Fruit fly (Drosophila melanogaster) whole organism: ENCODE data around the gene glo.

ENCODE experiments used
- CG8478 ChIP-seq: fragments of >200 bp; optimal IDR thresholded peaks from 2 replicates; lab custom pipeline; 2018; ENCODE audit warnings: inconsistent platforms
- Dll ChIP-seq: fragments of >200 bp; optimal IDR thresholded peaks from 2 replicates; lab custom pipeline; 2017
- EcR ChIP-seq, 2 experiments: fragments of >200 bp; optimal IDR thresholded peaks; 2 replicates each; lab custom pipeline; 2017; ENCODE audit warnings: missing biosample characterization in 2 of 2, missing genetic modification characterization in 2 of 2, missing genetic modification reagents in 2 of 2
- pan ChIP-seq: fragments of >200 bp; optimal IDR thresholded peaks from 2 replicates; lab custom pipeline; 2017
- psq ChIP-seq: fragments of >200 bp; optimal IDR thresholded peaks from 2 replicates; lab custom pipeline; 2017
- usp ChIP-seq: fragments of >200 bp; optimal IDR thresholded peaks from 2 replicates; lab custom pipeline; 2017; ENCODE audit warnings: missing biosample characterization, missing genetic modification characterization, mixed read lengths

Gene glo

DNA sequence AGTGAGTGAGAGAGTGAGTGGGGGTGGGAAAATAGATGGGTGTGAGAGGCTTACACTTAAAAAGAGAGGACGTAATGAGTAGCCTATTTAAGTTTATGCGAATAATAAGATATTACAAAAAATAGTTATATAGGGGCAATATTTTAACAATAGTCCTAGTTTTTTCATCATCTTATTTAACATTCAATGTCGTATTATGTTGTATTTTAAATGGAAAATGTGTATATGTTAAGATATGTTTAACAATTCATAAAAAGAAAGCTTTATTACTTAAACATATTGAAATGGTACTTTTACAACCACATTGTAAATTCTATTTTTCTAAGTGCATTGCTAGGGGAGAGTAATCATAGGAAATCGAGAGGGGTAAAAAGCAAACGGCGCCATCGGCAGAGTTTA lies 45.2 kb downstream of the glo start:
- TF ChIP-seq psq (lab: Kevin White, UChicago) (no peak), pan (lab: Kevin White, UChicago) (no peak), Dll (lab: Kevin White, UChicago) (no peak), CG8478 (lab: Kevin White, UChicago) (no peak), EcR (GFP tag; optimal IDR thresholded peaks at IDR 0.05; lab: Kevin White, UChicago) (no peak), usp (GFP tag; lab: Kevin White, UChicago) (no peak)

DNA sequence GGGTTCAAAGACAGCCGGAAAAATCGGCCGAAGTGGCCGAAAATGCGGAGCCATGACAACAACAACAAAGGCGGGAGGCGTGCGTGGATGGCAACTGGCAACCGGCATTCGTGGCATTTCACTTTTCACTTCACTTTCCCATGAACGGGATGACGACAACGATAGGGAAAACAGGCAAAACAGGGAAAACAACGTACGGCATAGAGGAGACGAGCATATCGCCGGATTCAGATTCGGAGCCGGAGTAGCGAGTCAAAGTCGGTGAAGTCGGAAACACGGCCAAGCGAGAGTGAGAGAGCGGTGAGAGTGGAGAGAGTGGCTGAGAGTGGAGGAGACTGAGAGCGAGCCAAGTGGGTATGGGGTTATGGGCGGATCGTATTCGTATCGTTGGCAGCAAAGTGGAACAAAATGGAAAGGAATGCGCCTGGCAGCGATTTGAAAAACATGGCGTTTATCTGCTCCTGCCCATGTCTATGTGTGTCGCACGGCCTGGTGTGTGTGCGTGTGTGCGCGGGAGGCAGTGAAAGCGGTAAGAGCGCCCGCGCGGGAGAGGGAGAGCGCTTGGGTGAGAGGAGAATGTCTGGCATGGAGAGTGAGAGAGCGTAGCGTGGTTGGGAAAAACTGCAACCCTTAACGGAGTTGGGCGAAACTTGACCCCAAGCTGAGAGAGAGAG lies 45.8 kb downstream of the glo start:
- TF ChIP-seq EcR (GFP tag; optimal IDR thresholded peaks at IDR 0.05; lab: Kevin White, UChicago) = no peak
- TF ChIP-seq Dll (lab: Kevin White, UChicago) = peak; percentile 91

DNA sequence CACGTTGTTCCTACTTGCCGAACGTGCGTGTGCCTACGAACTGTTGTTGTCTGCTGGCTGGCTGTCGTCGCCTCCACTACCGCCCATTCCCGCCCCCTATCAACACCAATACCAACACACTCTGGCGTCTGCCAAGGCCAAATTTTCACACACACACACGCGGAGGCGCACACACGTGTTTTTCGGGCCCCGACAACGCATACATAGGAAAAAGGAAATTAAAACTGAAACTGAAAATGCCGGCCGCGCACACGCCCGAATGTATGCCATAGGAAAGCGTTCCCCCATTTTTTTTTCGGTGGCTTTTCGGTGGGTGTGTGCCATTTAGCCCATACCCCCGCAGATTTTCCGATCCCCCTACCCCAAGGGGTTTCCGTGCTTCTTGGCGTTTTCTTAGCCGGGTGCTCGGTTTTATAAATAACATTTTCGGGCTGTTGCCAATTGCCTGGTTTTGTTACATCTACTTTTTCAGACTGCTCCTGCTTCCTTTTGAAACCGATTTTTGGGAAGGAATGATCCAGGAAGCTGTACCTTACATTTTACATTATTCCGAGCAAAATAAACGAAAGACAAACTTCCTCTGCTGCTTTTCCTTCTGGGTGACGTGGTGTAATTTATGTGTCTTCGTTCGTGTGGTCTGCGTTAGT lies 46.9 kb downstream of the glo start:
- no peak for TF ChIP-seq EcR (GFP tag; optimal IDR thresholded peaks at IDR 0.05; lab: Kevin White, UChicago)
- no peak for TF ChIP-seq usp (GFP tag; lab: Kevin White, UChicago)
- TF ChIP-seq Dll (lab: Kevin White, UChicago) = no peak
- TF ChIP-seq psq (lab: Kevin White, UChicago) = no peak
- TF ChIP-seq CG8478 (lab: Kevin White, UChicago) = no peak

DNA sequence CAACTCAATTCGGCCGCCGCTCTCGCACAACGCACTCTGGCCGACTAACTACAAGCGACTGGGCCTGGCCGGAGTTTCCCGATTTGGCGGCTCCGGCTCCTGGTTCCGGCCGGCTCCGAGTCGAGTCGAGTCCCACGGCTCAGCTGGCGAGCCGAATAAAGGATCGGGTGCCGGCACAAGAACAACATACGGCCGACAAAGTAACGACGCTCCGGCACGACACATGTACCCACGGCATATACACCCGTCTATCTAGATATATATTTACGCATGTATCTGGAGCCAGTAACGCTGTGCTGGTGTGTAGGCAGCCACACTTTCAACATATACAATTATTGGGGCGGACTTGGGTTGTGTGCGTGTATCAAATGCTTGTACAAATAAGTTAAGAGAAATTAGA lies 47.7 kb downstream of the glo start:
- TF ChIP-seq psq (lab: Kevin White, UChicago) (no peak), CG8478 (lab: Kevin White, UChicago) (no peak), usp (GFP tag; lab: Kevin White, UChicago) (no peak), EcR (GFP tag; optimal IDR thresholded peaks at IDR 0.05; lab: Kevin White, UChicago) (no peak), pan (lab: Kevin White, UChicago) (no peak), Dll (lab: Kevin White, UChicago) (no peak)

DNA sequence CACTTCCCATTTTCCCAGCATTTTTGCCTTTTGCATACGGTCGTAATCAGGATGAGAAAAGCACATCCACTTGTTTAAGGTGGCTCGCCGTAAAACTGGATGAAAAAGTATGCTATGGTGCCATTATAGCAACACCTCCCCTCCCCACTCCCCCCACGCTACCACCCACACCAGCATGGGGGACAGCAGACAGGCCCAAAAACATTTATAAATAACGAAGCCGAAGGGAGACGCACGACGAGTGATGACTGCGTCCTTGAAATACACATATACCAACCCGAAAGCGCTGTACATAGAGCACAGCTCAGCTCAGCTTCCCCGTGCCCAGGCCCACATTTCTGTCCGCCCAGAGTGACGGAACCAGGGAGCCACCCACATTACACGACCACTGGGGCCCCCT lies 48.5 kb downstream of the glo start:
- no peak for TF ChIP-seq EcR (GFP tag; optimal IDR thresholded peaks at IDR 0.05; lab: Kevin White, UChicago)
- TF ChIP-seq Dll (lab: Kevin White, UChicago) = no peak
- no peak for TF ChIP-seq pan (lab: Kevin White, UChicago)
- TF ChIP-seq psq (lab: Kevin White, UChicago) = no peak
- TF ChIP-seq CG8478 (lab: Kevin White, UChicago) = no peak
- TF ChIP-seq usp (GFP tag; lab: Kevin White, UChicago) = no peak
